Worm (Caenorhabditis elegans): ENCODE measurements around the gene math-45.

DNA sequence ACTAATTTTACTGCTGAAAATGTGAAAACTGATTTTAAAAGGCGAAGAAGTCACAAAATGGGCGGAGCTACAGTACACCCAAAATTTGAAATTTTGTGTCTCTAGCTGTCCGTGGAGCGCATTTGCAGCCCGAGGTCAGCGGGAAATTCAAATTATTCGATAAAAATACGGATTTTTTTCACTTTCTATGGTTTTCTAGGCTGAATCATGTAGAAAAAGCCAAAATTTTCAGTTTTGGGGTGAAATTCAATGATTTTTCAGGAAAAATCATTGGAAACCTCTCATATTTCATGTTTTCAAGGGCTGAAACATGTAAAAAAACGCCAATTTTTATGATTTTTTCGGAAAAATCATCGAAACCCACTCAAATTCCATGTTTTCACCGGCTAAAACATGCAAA, 26.4 kb downstream of the math-45 start:
- no peak for TF ChIP-seq jun-1 (tag; optimal IDR thresholded peaks at IDR 0.05)
- TF ChIP-seq snu-23 (GFP tag; optimal IDR thresholded peaks at IDR 0.05), result no peak
- TF ChIP-seq mab-9 (GFP tag; IDR thresholded peaks at IDR 0.05), result no peak
- TF ChIP-seq lir-3 (tag; optimal IDR thresholded peaks at IDR 0.05; ENCODE audit: poor library complexity), result no peak
- TF ChIP-seq fkh-10 (GFP tag; optimal IDR thresholded peaks at IDR 0.05), result no peak
- TF ChIP-seq lin-35 (GFP tag; optimal IDR thresholded peaks at IDR 0.05), result no peak
- no peak for TF ChIP-seq lsy-2 (tag; optimal IDR thresholded peaks at IDR 0.05)
- TF ChIP-seq egl-27 (tag; optimal IDR thresholded peaks at IDR 0.05), result no peak
- no peak for TF ChIP-seq nhr-12 (tag; optimal IDR thresholded peaks at IDR 0.05)
